Worm (Caenorhabditis elegans) whole organism, L2 larva: Measurements from ENCODE around the gene F32A5.8.

Experiments used
- ama-1 ChIP-seq: fragments of 150-350 bp; optimal IDR thresholded peaks from 2 replicates; lab custom pipeline; 2018; ENCODE audit warnings: inconsistent platforms
- elt-1 ChIP-seq: fragments of 150-350 bp; optimal IDR thresholded peaks from 2 replicates; lab custom pipeline; 2014; ENCODE audit warnings: missing biosample characterization, missing genetic modification characterization
- nhr-237 ChIP-seq: fragments of 150-350 bp; optimal IDR thresholded peaks from 2 replicates; lab custom pipeline; 2014; ENCODE audit warnings: missing biosample characterization, missing genetic modification characterization
- skn-1 ChIP-seq: sonication (generic microtip); optimal IDR thresholded peaks from 2 replicates; lab custom pipeline; 2017; ENCODE audit warnings: missing biosample characterization, missing genetic modification characterization
- unc-62 ChIP-seq: fragments of 150-350 bp; optimal IDR thresholded peaks from 2 replicates; lab custom pipeline; 2014; ENCODE audit warnings: missing biosample characterization, missing genetic modification reagents, missing genetic modification characterization

DNA sequence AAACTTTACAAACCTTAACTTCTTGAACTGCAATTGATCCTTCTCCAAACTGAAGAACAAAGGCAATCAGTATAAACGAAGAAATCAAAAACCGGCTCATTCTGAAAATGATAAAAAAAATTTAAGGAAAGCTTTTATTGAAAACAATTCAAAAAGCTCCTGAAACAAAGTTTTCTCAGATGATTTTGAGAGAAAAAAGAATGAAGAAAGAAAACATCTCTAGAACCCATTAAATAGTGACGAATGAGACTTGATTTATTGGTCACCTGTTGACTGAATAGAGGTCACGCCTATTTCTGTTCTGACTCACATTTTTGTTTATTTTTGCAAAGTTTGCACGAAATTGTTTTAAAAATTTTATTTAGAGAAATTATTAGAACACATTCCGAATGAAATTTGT lies 44.6 kb upstream of the F32A5.8 start, which contains the start of gene E04F6.8:
- TF ChIP-seq nhr-237 (tag; lab: Kevin White, UChicago) = no peak
- no peak for TF ChIP-seq unc-62 (GFP tag; lab: Kevin White, UChicago)
- TF ChIP-seq skn-1 (tag; lab: Kevin White, UChicago) = no peak
- TF ChIP-seq ama-1 = no peak
- no peak for TF ChIP-seq elt-1
